Worm (Caenorhabditis elegans) whole organism, L3 larva: ENCODE measurements around the gene denn-4.

ENCODE experiments used
- R02D3.7 ChIP-seq: fragments of 150-350 bp; optimal IDR thresholded peaks from 2 replicates; lab custom pipeline; 2014; ENCODE audit warnings: missing biosample characterization, missing genetic modification characterization
- ZK546.5 ChIP-seq: sonication (generic microtip); optimal IDR thresholded peaks from 2 replicates; lab custom pipeline; 2017; ENCODE audit warnings: missing biosample characterization, missing genetic modification characterization
- aly-2 ChIP-seq: fragments of 150-350 bp; optimal IDR thresholded peaks from 2 replicates; lab custom pipeline; 2014; ENCODE audit warnings: missing biosample characterization, missing genetic modification characterization
- ceh-16 ChIP-seq: sonication (generic microtip); optimal IDR thresholded peaks from 2 replicates; lab custom pipeline; 2017; ENCODE audit warnings: missing biosample characterization, missing genetic modification characterization
- ceh-28 ChIP-seq: fragments of 150-350 bp; optimal IDR thresholded peaks from 2 replicates; lab custom pipeline; 2014; ENCODE audit warnings: missing biosample characterization, missing genetic modification reagents, missing genetic modification characterization
- ceh-82 ChIP-seq: fragments of 150-350 bp; optimal IDR thresholded peaks from 2 replicates; lab custom pipeline; 2014; ENCODE audit warnings: missing biosample characterization, missing genetic modification characterization
- ceh-9 ChIP-seq: sonication (generic microtip); optimal IDR thresholded peaks from 2 replicates; lab custom pipeline; 2018; ENCODE audit warnings: missing biosample characterization, missing genetic modification characterization
- daf-12 ChIP-seq: fragments of 150-350 bp; optimal IDR thresholded peaks from 2 replicates; lab custom pipeline; 2014; ENCODE audit warnings: missing biosample characterization, missing genetic modification reagents, missing genetic modification characterization
- egl-27 ChIP-seq: sonication (generic microtip); optimal IDR thresholded peaks from 4 replicates; lab custom pipeline; 2017; ENCODE audit warnings: missing biosample characterization, missing genetic modification reagents, missing genetic modification characterization
- egl-5 ChIP-seq: fragments of 150-350 bp; optimal IDR thresholded peaks from 2 replicates; lab custom pipeline; 2017; ENCODE audit warnings: missing biosample characterization, missing genetic modification reagents, missing genetic modification characterization, inconsistent platforms
- elt-1 ChIP-seq: fragments of 150-350 bp; optimal IDR thresholded peaks from 2 replicates; lab custom pipeline; 2014; ENCODE audit warnings: missing biosample characterization, missing genetic modification characterization
- elt-2 ChIP-seq: sonication (generic microtip); optimal IDR thresholded peaks from 2 replicates; lab custom pipeline; 2016; ENCODE audit warnings: missing genetic modification reagents, mild to moderate bottlenecking, missing genetic modification characterization, missing compliant biosample characterization
- elt-3 ChIP-seq, 3 experiments: fragments of 150-350 bp in 1 of 3; sonication (generic microtip) in 2 of 3; optimal IDR thresholded peaks; 2 replicates in 2 of 3; 4 replicates in 1 of 3; lab custom pipeline; 2014 to 2017; ENCODE audit warnings: missing biosample characterization in 3 of 3, missing genetic modification characterization in 3 of 3
- eor-1 ChIP-seq, 2 experiments: fragments of 150-350 bp; optimal IDR thresholded peaks; 2 replicates each; lab custom pipeline; 2014 to 2018; ENCODE audit warnings: missing biosample characterization in 2 of 2, missing genetic modification characterization in 2 of 2
- fkh-10 ChIP-seq: sonication (generic microtip); optimal IDR thresholded peaks from 2 replicates; lab custom pipeline; 2017; ENCODE audit warnings: missing biosample characterization, missing genetic modification reagents, missing genetic modification characterization
- fos-1 ChIP-seq: fragments of 150-350 bp; optimal IDR thresholded peaks from 2 replicates; lab custom pipeline; 2014; ENCODE audit warnings: missing biosample characterization, missing genetic modification characterization
- jun-1 ChIP-seq: fragments of 150-350 bp; optimal IDR thresholded peaks from 2 replicates; lab custom pipeline; 2014; ENCODE audit warnings: missing biosample characterization, missing genetic modification reagents, missing genetic modification characterization
- lin-15B ChIP-seq: fragments of 150-350 bp; optimal IDR thresholded peaks from 2 replicates; lab custom pipeline; 2014; ENCODE audit warnings: missing biosample characterization, missing genetic modification characterization
- lin-39 ChIP-seq: fragments of 150-350 bp; optimal IDR thresholded peaks from 2 replicates; lab custom pipeline; 2018; ENCODE audit warnings: missing biosample characterization, missing genetic modification reagents, missing genetic modification characterization
- lsy-12 ChIP-seq: sonication (generic microtip); optimal IDR thresholded peaks from 2 replicates; lab custom pipeline; 2016; ENCODE audit warnings: mild to moderate bottlenecking, missing genetic modification characterization, missing compliant biosample characterization
- mml-1 ChIP-seq: fragments of 150-350 bp; sonication (generic microtip); optimal IDR thresholded peaks from 3 replicates; lab custom pipeline; 2014; ENCODE audit warnings: missing biosample characterization, missing genetic modification characterization
- nfya-1 ChIP-seq: sonication (generic microtip); optimal IDR thresholded peaks from 2 replicates; lab custom pipeline; 2017; ENCODE audit warnings: missing genetic modification characterization, mild to moderate bottlenecking, missing compliant biosample characterization, antibody characterized with exemption, moderate library complexity; ENCODE audit not compliant: insufficient read depth
- nhr-11 ChIP-seq: fragments of 150-350 bp; optimal IDR thresholded peaks from 2 replicates; lab custom pipeline; 2014; ENCODE audit warnings: missing biosample characterization, missing genetic modification characterization
- nhr-12 ChIP-seq: fragments of 150-350 bp; optimal IDR thresholded peaks from 2 replicates; lab custom pipeline; 2014; ENCODE audit warnings: missing biosample characterization, missing genetic modification characterization
- nhr-23 ChIP-seq: fragments of 150-350 bp; optimal IDR thresholded peaks from 2 replicates; lab custom pipeline; 2014; ENCODE audit warnings: missing biosample characterization, missing genetic modification reagents, missing genetic modification characterization
- nhr-237 ChIP-seq: fragments of 150-350 bp; optimal IDR thresholded peaks from 2 replicates; lab custom pipeline; 2014; ENCODE audit warnings: missing biosample characterization, missing genetic modification characterization
- nhr-25 ChIP-seq: sonication (generic microtip); optimal IDR thresholded peaks from 2 replicates; lab custom pipeline; 2017; ENCODE audit warnings: missing biosample characterization, missing genetic modification characterization
- nhr-28 ChIP-seq: fragments of 150-350 bp; optimal IDR thresholded peaks from 2 replicates; lab custom pipeline; 2014; ENCODE audit warnings: missing biosample characterization, missing genetic modification characterization
- nhr-43 ChIP-seq: sonication (generic microtip); optimal IDR thresholded peaks from 2 replicates; lab custom pipeline; 2016; ENCODE audit warnings: mild to moderate bottlenecking, missing genetic modification characterization, missing compliant biosample characterization; ENCODE audit not compliant: poor library complexity, severe bottlenecking
- nhr-67 ChIP-seq: fragments of 150-350 bp; optimal IDR thresholded peaks from 2 replicates; lab custom pipeline; 2014; ENCODE audit warnings: missing biosample characterization, missing genetic modification characterization
- nhr-76 ChIP-seq: fragments of 150-350 bp; sonication (generic microtip); optimal IDR thresholded peaks from 5 replicates; lab custom pipeline; 2014; ENCODE audit warnings: missing biosample characterization, missing genetic modification characterization
- nhr-77 ChIP-seq: fragments of 150-350 bp; optimal IDR thresholded peaks from 2 replicates; lab custom pipeline; 2014; ENCODE audit warnings: missing biosample characterization, missing genetic modification characterization
- pha-4 ChIP-seq: fragments of 150-350 bp; optimal IDR thresholded peaks from 2 replicates; lab custom pipeline; 2014; ENCODE audit warnings: missing biosample characterization, missing genetic modification reagents, missing genetic modification characterization
- pqm-1 ChIP-seq: fragments of 150-350 bp; optimal IDR thresholded peaks from 2 replicates; lab custom pipeline; 2017; ENCODE audit warnings: missing biosample characterization, missing genetic modification characterization, inconsistent platforms
- sea-2 ChIP-seq: fragments of 150-350 bp; sonication (generic microtip); optimal IDR thresholded peaks from 4 replicates; lab custom pipeline; 2014; ENCODE audit warnings: missing biosample characterization, missing genetic modification reagents, missing genetic modification characterization
- snpc-4 ChIP-seq: fragments of 150-350 bp; optimal IDR thresholded peaks from 2 replicates; lab custom pipeline; 2014; ENCODE audit warnings: missing biosample characterization, missing genetic modification characterization
- tbx-2 ChIP-seq: sonication (generic microtip); optimal IDR thresholded peaks from 2 replicates; lab custom pipeline; 2016; ENCODE audit warnings: mild to moderate bottlenecking, missing genetic modification characterization, missing compliant biosample characterization
- unc-62 ChIP-seq: fragments of 150-350 bp; sonication (generic microtip); optimal IDR thresholded peaks from 4 replicates; lab custom pipeline; 2014; ENCODE audit warnings: missing biosample characterization, missing genetic modification reagents, missing genetic modification characterization
- zag-1 ChIP-seq: fragments of 150-350 bp; optimal IDR thresholded peaks from 2 replicates; lab custom pipeline; 2014; ENCODE audit warnings: missing biosample characterization, missing genetic modification characterization
- ztf-4 ChIP-seq: fragments of 150-350 bp; optimal IDR thresholded peaks from 2 replicates; lab custom pipeline; 2014; ENCODE audit warnings: missing biosample characterization, missing genetic modification characterization

The denn-4 gene

DNA sequence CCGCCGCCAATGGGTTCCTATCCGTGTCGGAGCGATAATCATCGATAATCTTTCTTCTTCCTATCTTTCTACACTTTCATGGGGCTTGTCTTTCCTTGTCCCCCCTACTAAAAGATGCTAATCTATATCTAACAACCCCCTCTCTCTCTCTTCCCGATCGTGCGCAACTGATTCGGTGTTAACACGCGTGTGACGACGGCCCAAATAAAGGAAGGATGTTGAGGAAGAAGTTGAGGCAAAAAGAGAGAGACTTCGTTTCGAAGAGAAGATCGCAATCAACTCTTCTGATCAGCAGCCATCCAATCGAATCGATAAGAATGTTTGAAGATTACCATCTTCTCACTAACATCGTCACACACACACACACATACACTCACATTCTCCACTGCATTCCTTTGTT is 12.5 kb upstream of the denn-4 start:
- TF ChIP-seq nhr-23 (peak; percentile 22), ceh-28 (tag; lab: Kevin White, UChicago) (no peak), nhr-43 (tag; lab: Kevin White, UChicago) (no peak), elt-1 (tag; lab: Kevin White, UChicago) (peak; percentile 98), daf-12 (tag; lab: Kevin White, UChicago) (no peak), elt-2 (tag; lab: Kevin White, UChicago) (no peak), ztf-4 (tag; lab: Kevin White, UChicago) (no peak), nhr-12 (tag; lab: Kevin White, UChicago) (no peak), sea-2 (GFP tag; lab: Kevin White, UChicago) (no peak), lsy-12 (tag; lab: Kevin White, UChicago) (no peak), pqm-1 (no peak), lin-15B (tag; lab: Kevin White, UChicago) (no peak), ceh-9 (tag; lab: Kevin White, UChicago) (no peak), aly-2 (tag; lab: Kevin White, UChicago) (no peak), fos-1 (tag; lab: Kevin White, UChicago) (no peak), snpc-4 (no peak)

DNA sequence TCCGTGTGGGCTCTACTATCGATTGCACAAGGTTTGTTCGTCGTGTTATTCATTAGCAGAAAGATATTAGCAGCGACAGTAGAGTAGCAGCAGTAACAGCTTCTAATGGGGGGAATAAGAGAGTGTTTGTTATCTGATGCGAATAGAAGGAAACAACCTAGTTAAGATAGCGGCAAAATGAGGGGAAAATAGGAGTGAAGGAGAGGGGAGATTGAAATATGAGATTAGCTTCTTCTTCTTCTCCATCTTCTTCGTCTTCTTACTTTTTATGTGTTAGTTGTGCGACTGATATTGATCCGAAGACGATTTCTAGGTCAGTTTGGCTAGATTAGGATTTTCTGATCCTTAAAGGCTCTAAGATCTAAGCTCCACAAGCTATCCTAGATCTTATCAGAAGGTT is 8.9 kb upstream of the denn-4 start:
- no peak for TF ChIP-seq mml-1
- peak; percentile 35 for TF ChIP-seq nhr-23
- no peak for TF ChIP-seq lin-15B (tag; lab: Kevin White, UChicago)
- no peak for TF ChIP-seq ztf-4 (tag; lab: Kevin White, UChicago)
- TF ChIP-seq pha-4 (tag; lab: Kevin White, UChicago) = no peak
- no peak for TF ChIP-seq unc-62 (GFP tag; lab: Kevin White, UChicago)
- TF ChIP-seq ceh-9 (tag; lab: Kevin White, UChicago) = no peak
- peak; percentile 93 for TF ChIP-seq elt-1 (tag; lab: Kevin White, UChicago)

ce11 chrIV:1915549-1915948 is 8.3 kb upstream of the denn-4 start:
- TF ChIP-seq nhr-67 (no peak), eor-1 (tag; optimal IDR thresholded peaks at IDR 0.05; lab: Kevin White, UChicago) (no peak), elt-1 (tag; lab: Kevin White, UChicago) (no peak), nhr-43 (tag; lab: Kevin White, UChicago) (no peak), egl-5 (no peak), R02D3.7 (tag; lab: Kevin White, UChicago) (no peak), ztf-4 (tag; lab: Kevin White, UChicago) (no peak), pha-4 (tag; lab: Kevin White, UChicago) (no peak), lin-15B (tag; lab: Kevin White, UChicago) (no peak), nhr-25 (tag; lab: Kevin White, UChicago) (no peak), elt-2 (tag; lab: Kevin White, UChicago) (no peak), nhr-12 (tag; lab: Kevin White, UChicago) (no peak), nhr-76 (tag; lab: Kevin White, UChicago) (no peak), nhr-28 (tag; lab: Kevin White, UChicago) (no peak)

- TF ChIP-seq eor-1 (tag; optimal IDR thresholded peaks at IDR 0.05; lab: Kevin White, UChicago) (no peak), fos-1 (tag; lab: Kevin White, UChicago) (no peak), fkh-10 (GFP tag; lab: Kevin White, UChicago) (no peak), egl-27 (tag; lab: Kevin White, UChicago) (no peak), jun-1 (tag; lab: Kevin White, UChicago) (no peak), nhr-25 (tag; lab: Kevin White, UChicago) (no peak), elt-2 (tag; lab: Kevin White, UChicago) (no peak), nfya-1 (tag; lab: Kevin White, UChicago) (no peak), unc-62 (GFP tag; lab: Kevin White, UChicago) (no peak), R02D3.7 (tag; lab: Kevin White, UChicago) (no peak), zag-1 (no peak), ZK546.5 (no peak), egl-5 (no peak)
- TF ChIP-seq, all 47 proteins: peak for 0
These were observed 7.6 kb upstream of the denn-4 start for ce11 chrIV:1916247-1916646.

DNA sequence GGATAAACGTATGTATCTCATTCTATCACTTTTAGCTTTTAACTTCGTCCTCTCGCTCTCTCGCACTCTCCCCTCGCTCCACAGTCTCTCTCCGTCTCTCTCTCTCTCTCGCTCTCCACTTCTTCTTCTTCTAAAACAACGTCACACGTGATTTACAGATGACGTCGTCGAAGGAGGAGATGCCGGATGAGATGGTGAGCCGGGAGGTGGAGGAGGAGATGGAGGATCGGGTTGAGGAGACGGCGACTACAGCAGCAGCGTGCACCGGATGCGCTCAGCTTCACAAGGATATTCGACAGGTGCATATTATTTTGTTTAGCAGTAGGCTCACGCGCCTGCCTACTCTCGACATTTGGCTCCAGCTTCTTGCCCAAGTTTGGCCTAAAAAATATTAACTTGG is 6.0 kb upstream of the denn-4 start, which contains the start of gene elt-6:
Gene elt-6 (plus strand): TSS at position 159 of the 400 bp plus-strand sequence.
- TF ChIP-seq ceh-82 = no peak
- no peak for TF ChIP-seq ztf-4 (tag; lab: Kevin White, UChicago)
- no peak for TF ChIP-seq nhr-237
- no peak for TF ChIP-seq mml-1
- no peak for TF ChIP-seq elt-1 (tag; lab: Kevin White, UChicago)
- no peak for TF ChIP-seq elt-3 (tag; optimal IDR thresholded peaks at IDR 0.05; lab: Kevin White, UChicago)
- no peak for TF ChIP-seq snpc-4
- TF ChIP-seq tbx-2 (tag; lab: Kevin White, UChicago) = no peak
- no peak for TF ChIP-seq ceh-16
- TF ChIP-seq lin-39 = no peak
- TF ChIP-seq nhr-11 (tag; lab: Kevin White, UChicago) = no peak
- no peak for TF ChIP-seq jun-1 (tag; lab: Kevin White, UChicago)
- TF ChIP-seq nhr-76 (tag; lab: Kevin White, UChicago) = no peak
- TF ChIP-seq egl-27 (tag; lab: Kevin White, UChicago) = no peak
- no peak for TF ChIP-seq nhr-12 (tag; lab: Kevin White, UChicago)
- no peak for TF ChIP-seq lin-15B (tag; lab: Kevin White, UChicago)
- no peak for TF ChIP-seq fos-1 (tag; lab: Kevin White, UChicago)
- TF ChIP-seq nhr-77 (tag; lab: Kevin White, UChicago) = no peak
- TF ChIP-seq lsy-12 (tag; lab: Kevin White, UChicago) = no peak
- TF ChIP-seq ZK546.5 = no peak
